Worm (Caenorhabditis elegans): ENCODE data around the gene F08H9.3.

Gene F08H9.3

DNA sequence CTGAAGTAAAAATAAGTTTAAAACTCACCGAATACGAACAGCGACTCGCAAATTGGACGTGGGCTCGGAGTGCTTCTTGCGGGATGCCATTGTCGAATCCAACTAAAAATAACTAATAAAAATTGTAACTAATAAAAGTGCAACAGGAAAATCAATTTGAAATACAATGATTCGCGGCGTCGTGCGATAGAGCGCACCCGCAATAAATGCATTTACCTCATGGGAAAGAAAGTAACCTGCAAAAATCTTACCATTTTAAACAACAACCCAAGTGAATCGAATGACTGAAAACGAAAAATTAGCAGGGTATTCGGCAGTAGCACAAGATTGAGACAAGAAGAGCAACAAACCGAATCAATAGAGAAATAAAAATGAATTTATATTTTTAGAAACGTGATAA, 6.5 kb downstream of the F08H9.3 start, which contains the start of gene bmk-1:
Gene bmk-1, minus strand, starts transcription at position 359 of the 400 bp plus-strand sequence.
- TF ChIP-seq unc-42 (tag; optimal IDR thresholded peaks at IDR 0.05) (peak; percentile 48), F13H6.1 (tag; optimal IDR thresholded peaks at IDR 0.05) (no peak)

DNA sequence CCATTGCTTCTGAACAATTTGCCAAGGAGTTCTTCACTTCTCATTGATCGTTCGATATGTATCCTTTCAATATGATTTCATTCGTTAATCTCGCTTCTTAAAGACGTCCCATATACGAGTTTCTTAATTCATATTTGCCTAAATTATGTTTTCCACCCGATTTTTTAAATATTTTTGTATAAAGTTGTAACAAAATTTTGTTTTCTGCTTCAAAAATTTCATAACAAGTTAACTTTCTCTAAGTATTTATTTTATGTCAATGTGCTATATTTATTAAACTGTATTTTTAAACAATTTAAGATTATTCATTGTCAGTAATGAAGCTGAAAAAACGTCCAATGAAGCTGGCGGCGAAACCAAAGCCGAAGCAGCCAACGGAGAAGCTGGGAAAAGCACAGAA, 13.7 kb downstream of the F08H9.3 start, which contains the start of gene F23B12.7:
Gene F23B12.7, plus strand, starts transcription at position 301 of the 400 bp plus-strand sequence.
- no peak for TF ChIP-seq hlh-8 (tag; optimal IDR thresholded peaks at IDR 0.05)
- no peak for TF ChIP-seq ets-4 (tag; optimal IDR thresholded peaks at IDR 0.05)
- no peak for TF ChIP-seq ceh-9 (tag; optimal IDR thresholded peaks at IDR 0.05)
- no peak for TF ChIP-seq hlh-13 (GFP tag; optimal IDR thresholded peaks at IDR 0.05)
- no peak for TF ChIP-seq pax-1 (tag; optimal IDR thresholded peaks at IDR 0.05)
- TF ChIP-seq pros-1 (tag; optimal IDR thresholded peaks at IDR 0.05), result no peak
- TF ChIP-seq unc-42 (tag; optimal IDR thresholded peaks at IDR 0.05), result no peak
- TF ChIP-seq madf-2 (tag; optimal IDR thresholded peaks at IDR 0.05), result no peak
- TF ChIP-seq hlh-15 (tag; optimal IDR thresholded peaks at IDR 0.05), result no peak
- TF ChIP-seq ttx-3 (tag; optimal IDR thresholded peaks at IDR 0.05), result no peak
- no peak for TF ChIP-seq ceh-6 (GFP tag; optimal IDR thresholded peaks at IDR 0.05)
- TF ChIP-seq npax-4 (tag; optimal IDR thresholded peaks at IDR 0.05), result no peak
- TF ChIP-seq zip-5 (tag; optimal IDR thresholded peaks at IDR 0.05), result no peak
- TF ChIP-seq lim-6 (tag; optimal IDR thresholded peaks at IDR 0.05), result no peak
- no peak for TF ChIP-seq ceh-24 (tag; optimal IDR thresholded peaks at IDR 0.05)
- TF ChIP-seq K09A11.1 (tag; optimal IDR thresholded peaks at IDR 0.05; ENCODE audit: insufficient read depth), result no peak
- no peak for TF ChIP-seq sox-4 (tag; optimal IDR thresholded peaks at IDR 0.05)
- no peak for TF ChIP-seq ceh-48 (tag; optimal IDR thresholded peaks at IDR 0.05)
- TF ChIP-seq dmd-4 (tag; optimal IDR thresholded peaks at IDR 0.05; ENCODE audit: borderline replicate concordance), result no peak

DNA sequence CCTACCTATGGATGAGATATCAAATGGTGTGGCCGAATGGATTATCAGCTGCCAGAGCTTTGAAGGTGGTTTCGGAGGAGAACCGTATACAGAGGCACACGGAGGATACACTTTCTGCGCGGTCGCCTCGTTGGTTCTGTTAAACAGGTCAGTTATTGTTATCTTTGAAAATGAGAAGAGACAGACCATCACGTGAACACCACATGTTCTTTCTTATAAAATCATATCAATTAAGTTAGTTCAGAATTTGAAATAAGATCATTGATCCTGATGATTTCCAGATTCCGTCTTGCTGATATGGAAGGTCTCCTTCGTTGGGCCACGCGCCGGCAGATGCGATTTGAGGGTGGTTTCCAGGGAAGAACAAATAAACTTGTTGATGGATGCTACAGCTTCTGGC, 14.5 kb downstream of the F08H9.3 start:
- TF ChIP-seq C08G9.2 (tag; optimal IDR thresholded peaks at IDR 0.05) (no peak), elt-4 (tag; optimal IDR thresholded peaks at IDR 0.05) (no peak), che-1 (tag; optimal IDR thresholded peaks at IDR 0.05) (no peak), dve-1 (tag; optimal IDR thresholded peaks at IDR 0.05) (no peak)

DNA sequence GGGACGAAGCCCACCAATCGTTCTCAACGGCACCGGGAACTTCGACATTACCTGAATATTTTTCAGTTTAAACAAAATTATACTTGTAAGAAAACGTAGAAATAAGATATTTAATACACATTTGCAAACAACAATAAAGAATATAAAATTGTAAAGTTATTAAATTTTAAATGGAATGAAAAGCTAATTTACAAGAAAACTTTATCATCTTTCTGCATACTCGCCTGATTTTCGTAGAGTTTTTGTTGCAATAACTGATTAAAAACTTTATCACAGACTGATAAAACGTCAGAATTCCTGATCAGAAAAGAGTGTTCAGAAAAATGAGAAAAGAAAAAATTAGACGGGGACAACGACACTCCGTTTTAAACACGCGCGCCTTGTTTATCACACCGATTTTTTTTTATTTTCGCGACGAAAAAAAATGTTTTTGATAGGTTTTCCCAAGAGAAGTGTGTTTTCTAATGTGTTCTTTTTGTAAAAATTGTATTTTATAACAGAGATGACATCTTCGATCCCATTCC, 15.8 kb downstream of the F08H9.3 start, which contains the start of the genes dlat-1 and fntb-1:
Gene dlat-1, minus strand, starts transcription at position 51 of the 524 bp plus-strand sequence.
Gene fntb-1, plus strand, starts transcription at position 412 of the 524 bp plus-strand sequence.
- no peak for TF ChIP-seq ceh-45 (GFP tag; IDR thresholded peaks at IDR 0.05)
- no peak for TF ChIP-seq pat-9 (tag; optimal IDR thresholded peaks at IDR 0.05)
- TF ChIP-seq unc-42 (tag; optimal IDR thresholded peaks at IDR 0.05), result no peak
- TF ChIP-seq sdc-2 (tag; optimal IDR thresholded peaks at IDR 0.05), result no peak
- no peak for TF ChIP-seq nhr-11 (tag; optimal IDR thresholded peaks at IDR 0.05)
- TF ChIP-seq hlh-8 (tag; optimal IDR thresholded peaks at IDR 0.05), result no peak
- peak; percentile 89 for TF ChIP-seq elt-2 (tag; optimal IDR thresholded peaks at IDR 0.05)

DNA sequence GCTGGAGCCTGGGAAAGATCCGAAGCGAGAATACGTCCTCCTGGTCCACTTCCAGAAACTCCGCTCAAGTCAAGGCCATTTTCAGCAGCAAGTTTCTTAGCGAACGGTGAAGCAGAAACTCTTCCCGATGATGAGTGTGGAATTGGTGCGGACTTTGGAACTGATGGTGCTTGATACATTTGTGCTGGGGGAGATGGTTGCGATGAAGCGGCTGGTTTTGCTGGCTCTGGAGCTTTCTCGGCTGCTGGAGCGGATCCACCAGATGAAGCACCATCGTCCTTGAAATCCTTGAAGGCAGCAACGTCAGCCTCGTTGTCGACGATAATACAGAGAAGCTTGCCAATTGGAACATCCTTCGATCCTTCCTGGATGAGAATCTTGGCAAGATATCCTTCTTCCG, 16.7 kb downstream of the F08H9.3 start:
- no peak for TF ChIP-seq ceh-24 (tag; optimal IDR thresholded peaks at IDR 0.05)
- TF ChIP-seq ceh-34 (tag; optimal IDR thresholded peaks at IDR 0.05), result no peak
- TF ChIP-seq K09A11.1 (tag; optimal IDR thresholded peaks at IDR 0.05; ENCODE audit: insufficient read depth), result no peak
- no peak for TF ChIP-seq pros-1 (tag; optimal IDR thresholded peaks at IDR 0.05)
- no peak for TF ChIP-seq odd-2 (tag; optimal IDR thresholded peaks at IDR 0.05)
- no peak for TF ChIP-seq mec-3 (tag; optimal IDR thresholded peaks at IDR 0.05; ENCODE audit: borderline replicate concordance)
- no peak for TF ChIP-seq F13H6.1 (tag; optimal IDR thresholded peaks at IDR 0.05)
- TF ChIP-seq syd-9 (tag; optimal IDR thresholded peaks at IDR 0.05), result no peak
- TF ChIP-seq dve-1 (tag; optimal IDR thresholded peaks at IDR 0.05), result no peak
- no peak for TF ChIP-seq gmeb-2 (tag; optimal IDR thresholded peaks at IDR 0.05)
- no peak for TF ChIP-seq C38D4.7 (GFP tag; optimal IDR thresholded peaks at IDR 0.05)
- TF ChIP-seq pha-2 (tag; optimal IDR thresholded peaks at IDR 0.05), result no peak
- TF ChIP-seq ama-1 (optimal IDR thresholded peaks at IDR 0.05), result no peak
- TF ChIP-seq nhr-11 (tag; optimal IDR thresholded peaks at IDR 0.05), result no peak

Measured in whole organism, late embryonic.